Fruit fly (Drosophila melanogaster): Measurements from ENCODE around the gene Fife.

Gene Fife

DNA sequence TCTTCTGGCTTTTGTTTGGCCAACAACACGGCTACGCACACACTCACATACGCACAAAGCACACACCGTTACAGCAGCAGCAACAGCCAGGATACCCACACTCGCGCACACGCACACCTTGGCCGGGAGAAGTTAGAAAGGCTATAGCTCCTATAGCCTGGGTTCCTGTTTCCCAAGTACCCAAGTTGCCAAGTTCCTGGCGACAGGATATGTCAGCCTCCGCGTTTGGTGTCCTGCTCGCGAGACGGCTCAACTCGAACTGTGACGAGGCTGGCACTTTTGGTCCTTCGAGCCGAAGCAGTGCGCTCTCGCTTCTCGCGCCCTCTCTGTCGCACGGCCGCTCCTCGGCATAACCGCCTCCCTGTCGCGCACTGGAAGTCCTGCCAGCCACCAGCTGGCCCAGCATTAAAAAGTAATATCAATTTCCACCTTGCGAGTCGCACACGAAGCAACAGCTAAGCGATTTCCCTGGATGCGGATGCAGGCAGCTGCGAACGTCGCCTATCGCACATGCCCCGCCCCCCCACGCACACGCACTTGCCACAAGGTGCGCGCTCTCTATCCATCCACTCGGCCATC lies at the start of gene Fife:
Fife (minus strand) TSS at position 229 of the 579 bp plus-strand sequence.
- TF ChIP-seq h (optimal IDR thresholded peaks at IDR 0.05) = no peak
- TF ChIP-seq ttk (optimal IDR thresholded peaks at IDR 0.05) = no peak
- TF ChIP-seq Myc (optimal IDR thresholded peaks at IDR 0.05) = no peak
- no peak for TF ChIP-seq Sin3A (optimal IDR thresholded peaks at IDR 0.05)
- no peak for TF ChIP-seq psq (optimal IDR thresholded peaks at IDR 0.05)
- no peak for TF ChIP-seq insv (optimal IDR thresholded peaks at IDR 0.05)

DNA sequence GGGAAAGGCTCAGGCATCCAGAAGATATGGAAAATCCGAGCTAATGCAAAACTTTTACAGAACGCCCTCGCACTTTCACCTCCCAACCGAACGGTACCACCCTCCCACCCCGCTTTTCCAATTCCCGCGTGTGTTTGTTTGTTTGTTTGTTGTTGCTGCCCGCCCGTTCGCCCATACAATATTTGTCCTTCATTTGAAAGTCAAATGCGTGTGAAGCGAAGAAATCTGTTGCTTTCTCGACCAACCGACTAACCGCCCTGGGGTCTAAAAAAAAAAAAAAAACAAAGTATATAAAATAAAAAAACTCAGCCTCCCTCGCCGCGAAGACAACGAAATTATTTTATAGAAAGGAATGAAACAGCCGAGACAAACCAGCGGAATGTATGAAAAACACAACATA lies 36.9 kb upstream of the Fife start:
- TF ChIP-seq ttk (optimal IDR thresholded peaks at IDR 0.05) (no peak), psq (optimal IDR thresholded peaks at IDR 0.05) (no peak)

DNA sequence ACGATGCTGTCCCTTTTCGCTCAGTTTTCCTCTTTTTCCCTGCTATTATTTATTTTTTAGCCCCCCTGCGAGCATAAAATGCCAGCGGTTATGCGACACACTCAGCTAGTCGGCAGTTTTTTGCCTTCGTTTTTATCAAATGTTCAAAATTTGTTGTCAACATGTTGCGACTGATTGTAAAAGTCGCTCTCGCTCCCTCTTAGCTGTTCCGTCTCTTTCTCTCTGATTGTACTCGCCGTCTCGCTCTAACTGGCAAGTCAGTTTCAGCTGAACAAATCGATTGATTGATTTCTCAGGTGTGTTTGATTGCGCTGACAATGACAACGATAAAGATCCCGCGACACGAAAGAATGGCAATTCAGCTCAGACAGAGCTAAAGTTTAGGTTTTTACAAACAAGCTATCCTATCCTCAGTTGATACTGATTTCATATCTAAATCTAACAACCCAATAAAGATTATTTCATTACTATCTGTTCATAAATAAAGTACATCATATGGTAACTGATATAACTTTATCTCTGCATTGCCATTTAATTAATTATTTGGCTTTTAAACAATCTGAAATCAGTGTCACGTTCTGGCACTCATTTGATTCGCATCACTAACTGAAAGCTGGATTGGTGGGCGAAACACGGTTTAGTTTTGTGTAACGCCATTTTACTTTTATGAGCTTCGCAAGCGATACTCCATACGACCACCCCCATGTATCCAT lies 34.4 kb upstream of the Fife start:
- TF ChIP-seq h (optimal IDR thresholded peaks at IDR 0.05) (no peak), Myc (optimal IDR thresholded peaks at IDR 0.05) (no peak), ttk (optimal IDR thresholded peaks at IDR 0.05) (no peak), insv (optimal IDR thresholded peaks at IDR 0.05) (no peak), Sin3A (optimal IDR thresholded peaks at IDR 0.05) (no peak), psq (optimal IDR thresholded peaks at IDR 0.05) (no peak)

DNA sequence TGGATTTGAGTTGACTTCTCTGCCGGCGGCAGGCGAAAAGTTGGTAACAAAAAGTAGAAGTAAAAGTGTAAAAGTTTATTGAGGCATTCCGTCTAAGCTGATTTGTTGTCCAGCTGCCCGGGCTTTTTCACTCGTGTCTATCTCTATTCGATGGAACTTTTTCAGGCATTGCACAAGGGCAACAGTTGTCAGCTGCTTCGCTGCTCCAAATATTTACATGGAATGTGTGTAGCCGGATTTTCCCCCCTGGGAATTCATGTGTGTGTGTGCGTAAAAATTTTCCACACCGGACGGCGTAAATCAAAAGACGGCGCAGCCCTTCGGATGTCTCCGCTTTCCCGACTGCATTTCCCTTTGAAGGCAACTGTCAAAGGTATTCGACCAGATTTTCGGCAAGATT lies 33.5 kb upstream of the Fife start:
- TF ChIP-seq Sin3A (optimal IDR thresholded peaks at IDR 0.05) (no peak), h (optimal IDR thresholded peaks at IDR 0.05) (no peak), Myc (optimal IDR thresholded peaks at IDR 0.05) (no peak), insv (optimal IDR thresholded peaks at IDR 0.05) (no peak), psq (optimal IDR thresholded peaks at IDR 0.05) (no peak), ttk (optimal IDR thresholded peaks at IDR 0.05) (no peak)

DNA sequence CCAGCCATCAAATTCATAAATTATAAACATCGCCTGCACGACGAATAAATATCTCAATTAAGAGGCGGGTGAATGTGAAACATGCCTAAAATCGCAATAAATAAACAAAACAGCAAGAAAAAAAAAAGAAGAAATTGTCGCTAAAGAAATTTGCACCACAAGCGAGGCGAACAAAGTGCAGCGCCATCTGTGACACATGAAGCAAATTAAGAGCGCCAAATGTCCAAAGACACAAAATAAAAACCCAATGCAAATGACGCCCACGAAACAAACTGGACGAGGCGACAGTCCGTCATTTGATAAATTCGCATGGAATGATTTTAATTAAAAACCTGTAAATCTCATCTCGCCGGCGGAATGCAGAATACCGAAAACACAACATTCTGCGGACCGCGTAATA lies 32.3 kb upstream of the Fife start:
- TF ChIP-seq insv (optimal IDR thresholded peaks at IDR 0.05) (no peak), ttk (optimal IDR thresholded peaks at IDR 0.05) (no peak), Myc (optimal IDR thresholded peaks at IDR 0.05) (no peak), h (optimal IDR thresholded peaks at IDR 0.05) (no peak), psq (optimal IDR thresholded peaks at IDR 0.05) (no peak), Sin3A (optimal IDR thresholded peaks at IDR 0.05) (no peak)

DNA sequence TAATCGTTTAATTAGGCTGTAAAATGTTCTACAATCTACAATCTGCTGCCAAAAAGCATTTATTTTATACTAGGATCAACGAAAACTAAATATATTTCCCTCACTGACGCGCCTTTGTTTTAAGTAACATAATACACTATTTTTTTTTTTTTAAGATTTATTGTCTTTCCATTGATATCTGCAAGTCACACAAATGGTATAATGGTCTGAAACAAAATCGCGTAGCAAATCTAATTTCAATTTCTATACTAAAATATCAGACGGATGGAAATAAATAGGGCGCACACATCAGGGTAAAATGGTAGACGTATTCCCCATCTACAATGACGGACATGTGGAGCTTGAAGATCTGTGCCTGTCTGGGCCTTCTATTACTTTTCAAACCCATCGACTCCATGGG lies 28.0 kb upstream of the Fife start, which contains the start of gene Acp62F:
Acp62F (plus strand) TSS at position 301 of the 400 bp plus-strand sequence.
- no peak for TF ChIP-seq ttk (optimal IDR thresholded peaks at IDR 0.05)
- no peak for TF ChIP-seq Sin3A (optimal IDR thresholded peaks at IDR 0.05)
- TF ChIP-seq h (optimal IDR thresholded peaks at IDR 0.05) = no peak
- TF ChIP-seq insv (optimal IDR thresholded peaks at IDR 0.05) = no peak
- no peak for TF ChIP-seq psq (optimal IDR thresholded peaks at IDR 0.05)

DNA sequence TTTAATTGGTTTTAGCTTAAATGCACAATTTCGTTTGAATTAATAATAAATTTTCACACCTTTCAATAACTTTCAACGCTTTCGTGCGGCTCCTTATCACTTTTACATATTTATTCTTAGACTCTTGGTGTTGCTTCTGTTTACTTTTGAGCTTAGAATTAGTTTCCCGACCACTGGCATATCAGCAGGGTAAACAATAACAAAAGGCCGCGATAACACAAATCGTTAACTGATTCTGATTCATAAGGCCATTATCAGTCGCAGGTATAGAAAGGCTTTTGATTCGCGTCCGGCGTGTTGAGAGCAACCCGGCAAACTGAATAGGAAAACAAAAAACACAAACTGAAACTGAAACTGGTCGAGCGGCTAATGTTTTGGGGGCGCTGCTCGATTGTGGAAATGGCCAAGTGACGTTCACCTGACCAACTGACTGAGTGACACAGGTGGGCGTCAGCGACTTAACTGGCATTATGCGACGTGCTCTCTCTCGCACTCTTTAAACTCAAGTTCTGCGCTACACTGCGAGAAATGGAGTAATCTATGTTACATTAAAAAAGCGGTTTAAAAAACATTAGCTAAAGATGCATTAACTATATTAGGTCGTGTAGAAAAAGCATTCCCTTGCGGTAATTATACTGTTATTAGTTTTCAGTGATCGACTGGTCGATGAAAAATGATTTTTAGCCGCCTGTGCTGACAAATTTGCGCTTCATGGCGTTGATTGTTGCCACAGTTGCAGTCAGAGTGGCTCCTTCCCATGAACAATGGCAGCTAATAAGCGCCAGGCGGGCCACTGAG lies 23.1 kb upstream of the Fife start:
- TF ChIP-seq ttk (optimal IDR thresholded peaks at IDR 0.05) = no peak
- no peak for TF ChIP-seq h (optimal IDR thresholded peaks at IDR 0.05)
- no peak for TF ChIP-seq psq (optimal IDR thresholded peaks at IDR 0.05)
- no peak for TF ChIP-seq Myc (optimal IDR thresholded peaks at IDR 0.05)
- no peak for TF ChIP-seq Sin3A (optimal IDR thresholded peaks at IDR 0.05)
- no peak for TF ChIP-seq insv (optimal IDR thresholded peaks at IDR 0.05)

DNA sequence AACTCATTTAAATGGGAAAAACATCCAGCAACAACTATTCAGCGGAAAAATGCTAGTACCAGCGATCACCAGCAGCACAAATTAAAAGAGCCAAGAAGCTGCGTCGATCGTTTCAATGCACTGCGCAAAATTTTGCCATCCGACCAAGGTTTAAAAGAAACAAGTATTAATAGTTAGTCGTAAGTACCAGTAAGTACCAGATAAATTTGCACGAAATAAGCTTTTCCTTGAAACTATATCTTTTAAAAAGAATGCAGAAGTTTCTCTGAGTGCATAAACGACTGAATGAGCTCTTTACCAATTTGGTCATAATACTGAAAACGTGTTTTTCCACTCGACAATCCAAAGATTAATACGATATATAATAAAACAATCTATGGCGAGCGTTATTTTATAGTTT lies 21.7 kb upstream of the Fife start:
- TF ChIP-seq psq (optimal IDR thresholded peaks at IDR 0.05) (no peak), Myc (optimal IDR thresholded peaks at IDR 0.05) (no peak), ttk (optimal IDR thresholded peaks at IDR 0.05) (no peak), h (optimal IDR thresholded peaks at IDR 0.05) (no peak), Sin3A (optimal IDR thresholded peaks at IDR 0.05) (no peak), insv (optimal IDR thresholded peaks at IDR 0.05) (no peak)

DNA sequence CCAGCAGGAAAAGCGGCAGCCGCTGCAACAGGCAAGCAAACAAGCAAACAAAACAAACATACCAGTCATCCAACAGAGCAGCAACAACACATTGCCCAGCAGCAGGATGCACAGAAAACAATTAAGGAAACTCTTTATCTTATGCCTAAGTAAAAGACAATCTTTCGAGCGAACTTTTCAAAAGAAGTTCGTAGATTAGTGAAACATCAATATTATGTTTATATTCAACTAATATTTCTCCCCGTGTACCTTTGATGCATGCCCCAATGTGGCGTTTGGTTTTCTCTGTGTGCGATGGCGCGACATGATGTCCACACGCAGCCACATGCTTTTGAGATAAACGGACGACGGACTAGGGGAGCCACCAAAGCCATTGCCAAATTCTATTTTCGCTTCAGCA lies 19.4 kb upstream of the Fife start:
- TF ChIP-seq h (optimal IDR thresholded peaks at IDR 0.05) (no peak), Myc (optimal IDR thresholded peaks at IDR 0.05) (no peak), ttk (optimal IDR thresholded peaks at IDR 0.05) (no peak), insv (optimal IDR thresholded peaks at IDR 0.05) (no peak), Sin3A (optimal IDR thresholded peaks at IDR 0.05) (no peak), psq (optimal IDR thresholded peaks at IDR 0.05) (no peak)

DNA sequence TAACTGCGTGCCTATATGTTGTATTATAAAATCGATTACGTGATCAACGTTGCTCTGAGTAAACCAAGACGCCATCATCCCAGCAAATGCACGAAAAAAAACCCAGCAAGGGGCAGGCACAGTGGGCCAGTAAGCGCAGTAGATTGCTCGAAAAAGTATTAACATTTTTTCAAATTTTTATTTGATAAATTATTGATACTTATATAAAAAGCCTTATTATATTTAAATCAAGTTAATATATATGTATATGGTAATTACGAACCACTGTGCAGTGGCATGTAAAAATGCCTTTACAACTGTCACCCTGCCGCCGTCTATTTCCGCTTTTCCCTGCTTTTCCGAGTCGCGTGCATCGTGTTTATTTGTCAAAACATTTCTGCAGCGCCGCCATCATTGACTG lies 15.5 kb upstream of the Fife start:
- TF ChIP-seq insv (optimal IDR thresholded peaks at IDR 0.05) (no peak), ttk (optimal IDR thresholded peaks at IDR 0.05) (no peak), Sin3A (optimal IDR thresholded peaks at IDR 0.05) (no peak), psq (optimal IDR thresholded peaks at IDR 0.05) (no peak), h (optimal IDR thresholded peaks at IDR 0.05) (no peak), Myc (optimal IDR thresholded peaks at IDR 0.05) (no peak)

DNA sequence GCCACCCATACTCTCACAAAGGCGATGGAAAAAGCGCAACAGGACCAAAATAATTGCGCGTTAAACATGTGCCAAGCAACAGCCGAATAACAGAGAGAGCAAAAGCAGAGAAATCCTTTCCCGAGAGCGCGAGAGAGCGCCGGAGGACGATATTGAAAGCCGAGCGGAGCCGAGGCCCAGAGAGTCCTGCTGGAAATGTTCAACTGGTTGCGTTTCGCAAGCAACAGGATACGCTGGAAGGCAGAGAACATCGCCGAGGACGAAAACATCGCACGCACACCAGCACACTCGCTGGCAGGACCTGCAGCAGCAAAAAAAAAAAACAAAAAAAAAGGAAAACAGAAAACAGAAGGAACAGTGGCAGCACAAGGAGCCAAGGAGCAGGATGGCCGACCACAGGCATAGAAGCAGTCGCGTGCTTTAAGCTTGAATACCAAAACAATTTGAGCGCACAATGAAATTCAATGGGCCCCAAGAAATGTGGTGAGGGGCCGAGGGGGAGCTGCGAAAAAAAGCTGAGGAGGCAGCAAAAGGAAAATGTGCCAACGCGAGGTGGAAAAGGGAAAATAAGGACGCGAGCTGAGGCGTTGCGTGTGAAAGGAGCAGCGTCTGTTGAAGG lies 1.2 kb upstream of the Fife start:
- TF ChIP-seq Sin3A (optimal IDR thresholded peaks at IDR 0.05) = no peak
- TF ChIP-seq Myc (optimal IDR thresholded peaks at IDR 0.05) = no peak
- TF ChIP-seq ttk (optimal IDR thresholded peaks at IDR 0.05) = no peak
- TF ChIP-seq h (optimal IDR thresholded peaks at IDR 0.05) = no peak
- no peak for TF ChIP-seq insv (optimal IDR thresholded peaks at IDR 0.05)
- no peak for TF ChIP-seq psq (optimal IDR thresholded peaks at IDR 0.05)

DNA sequence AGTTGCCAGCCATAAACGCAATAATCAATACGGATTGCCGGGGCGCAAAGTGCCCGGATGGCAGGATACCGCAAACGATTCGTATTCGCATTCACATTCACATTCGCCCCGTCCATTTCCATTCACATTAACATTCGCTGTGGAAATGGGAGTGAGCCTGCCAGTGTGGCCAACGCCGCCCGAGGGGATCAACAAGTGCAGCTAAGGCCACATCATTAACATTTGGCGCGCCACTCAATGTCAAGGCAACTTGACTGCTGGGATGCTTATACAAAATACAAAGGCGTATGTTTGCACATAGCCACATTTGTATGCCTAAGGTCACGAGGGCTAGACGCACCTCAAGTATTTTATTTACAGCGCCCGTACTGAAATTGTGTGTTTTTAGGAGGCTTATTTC lies 9.0 kb downstream of the Fife start:
- TF ChIP-seq h (optimal IDR thresholded peaks at IDR 0.05) (no peak), Myc (optimal IDR thresholded peaks at IDR 0.05) (no peak), psq (optimal IDR thresholded peaks at IDR 0.05) (no peak), ttk (optimal IDR thresholded peaks at IDR 0.05) (no peak), insv (optimal IDR thresholded peaks at IDR 0.05) (no peak), Sin3A (optimal IDR thresholded peaks at IDR 0.05) (no peak)
